Worm (Caenorhabditis elegans) whole organism, L4 larva: Measurements from ENCODE around the gene gop-3.

ENCODE experiments used
- D1046.2 ChIP-seq: fragments of 200-800 bp; sonication (Bioruptor generic); IDR thresholded peaks from 2 replicates; pipeline ENCODE4 v1.3.6; 2022; ENCODE audit warnings: missing genetic modification characterization, missing compliant biosample characterization
- F26F4.8 ChIP-seq: fragments of 200-800 bp; sonication (Bioruptor generic); conservative IDR thresholded peaks from 2 replicates; pipeline ENCODE4 v1.3.6; 2022; ENCODE audit warnings: missing genetic modification characterization, missing compliant biosample characterization
- R02D3.7 ChIP-seq: fragments of 150-350 bp; sonication (generic microtip); optimal IDR thresholded peaks from 3 replicates; lab custom pipeline; 2014; ENCODE audit warnings: missing biosample characterization, missing genetic modification characterization
- T26A8.4 ChIP-seq: fragments of 200-800 bp; sonication (Bioruptor generic); IDR thresholded peaks from 2 replicates; pipeline ENCODE4 v1.3.6; 2022; ENCODE audit warnings: missing genetic modification characterization, missing compliant biosample characterization
- Y48G9A.11 ChIP-seq: fragments of 200-800 bp; sonication (Bioruptor generic); IDR thresholded peaks from 2 replicates; pipeline ENCODE4 v1.3.6; 2022; ENCODE audit warnings: missing genetic modification reagents, missing genetic modification characterization, missing compliant biosample characterization
- ZK337.2 ChIP-seq: fragments of 200-800 bp; sonication (Bioruptor generic); IDR thresholded peaks from 2 replicates; pipeline ENCODE4 v1.3.6; 2022; ENCODE audit warnings: missing genetic modification reagents, missing genetic modification characterization, missing compliant biosample characterization
- ZK546.5 ChIP-seq, 2 experiments: sonication (generic microtip); optimal IDR thresholded peaks; 2 replicates each; lab custom pipeline; 2017; ENCODE audit warnings: missing biosample characterization in 2 of 2, missing genetic modification characterization in 2 of 2
- aly-2 ChIP-seq: sonication (generic microtip); optimal IDR thresholded peaks from 2 replicates; lab custom pipeline; 2018; ENCODE audit warnings: missing biosample characterization, missing genetic modification characterization
- arid-1 ChIP-seq: fragments of 200-800 bp; sonication (Bioruptor generic); conservative IDR thresholded peaks from 2 replicates; pipeline ENCODE4 v1.3.6; 2022; ENCODE audit warnings: missing genetic modification reagents, missing genetic modification characterization, missing compliant biosample characterization
- attf-4 ChIP-seq: sonication (generic microtip); optimal IDR thresholded peaks from 3 replicates; lab custom pipeline; 2017; ENCODE audit warnings: missing biosample characterization, missing genetic modification characterization
- ceh-32 ChIP-seq: sonication (generic microtip); optimal IDR thresholded peaks from 2 replicates; lab custom pipeline; 2016; ENCODE audit warnings: mild to moderate bottlenecking, missing genetic modification characterization, missing compliant biosample characterization; ENCODE audit not compliant: poor library complexity
- cey-2 ChIP-seq: sonication (generic microtip); optimal IDR thresholded peaks from 3 replicates; lab custom pipeline; 2017; ENCODE audit warnings: missing genetic modification characterization, mild to moderate bottlenecking, missing compliant biosample characterization, antibody characterized with exemption, borderline replicate concordance; ENCODE audit not compliant: insufficient read depth
- ctbp-1 ChIP-seq: fragments of 200-800 bp; sonication (Bioruptor generic); IDR thresholded peaks from 2 replicates; pipeline ENCODE4 v1.3.6; 2022; ENCODE audit warnings: missing genetic modification reagents, missing genetic modification characterization, missing compliant biosample characterization
- daf-8 ChIP-seq: fragments of 200-800 bp; sonication (Bioruptor generic); IDR thresholded peaks from 2 replicates; pipeline ENCODE4 v1.3.6; 2022; ENCODE audit warnings: missing genetic modification characterization, missing compliant biosample characterization
- duxl-1 ChIP-seq: sonication (generic microtip); optimal IDR thresholded peaks from 2 replicates; lab custom pipeline; 2016; ENCODE audit warnings: mild to moderate bottlenecking, missing genetic modification characterization, moderate library complexity, missing compliant biosample characterization; ENCODE audit not compliant: poor library complexity
- egl-43 ChIP-seq: fragments of 200-800 bp; sonication (Bioruptor generic); IDR thresholded peaks from 2 replicates; pipeline ENCODE4 v1.3.6; 2022; ENCODE audit warnings: missing genetic modification reagents, missing genetic modification characterization, missing compliant biosample characterization
- fos-1 ChIP-seq: fragments of 150-350 bp; optimal IDR thresholded peaks from 2 replicates; lab custom pipeline; 2014; ENCODE audit warnings: missing biosample characterization, missing genetic modification characterization
- hlh-11 ChIP-seq: fragments of 200-800 bp; sonication (Bioruptor generic); optimal IDR thresholded peaks from 2 replicates; lab custom pipeline; 2018; ENCODE audit warnings: mild to moderate bottlenecking, missing genetic modification characterization, missing compliant biosample characterization
- jun-1 ChIP-seq: fragments of 150-350 bp; optimal IDR thresholded peaks from 2 replicates; lab custom pipeline; 2014; ENCODE audit warnings: missing biosample characterization, missing genetic modification reagents, missing genetic modification characterization
- lin-1 ChIP-seq: fragments of 200-800 bp; sonication (Bioruptor generic); IDR thresholded peaks from 2 replicates; pipeline ENCODE4 v1.3.6; 2022; ENCODE audit warnings: missing genetic modification reagents, missing genetic modification characterization, missing compliant biosample characterization
- lin-15B ChIP-seq: fragments of 150-350 bp; sonication (generic microtip); optimal IDR thresholded peaks from 3 replicates; lab custom pipeline; 2014; ENCODE audit warnings: missing biosample characterization, missing genetic modification characterization
- lin-39 ChIP-seq: fragments of 150-350 bp; optimal IDR thresholded peaks from 2 replicates; lab custom pipeline; 2014; ENCODE audit warnings: missing biosample characterization, missing genetic modification reagents, missing genetic modification characterization
- lsy-2 ChIP-seq, 2 experiments: fragments of 150-350 bp in 1 of 2; sonication (generic microtip) in 1 of 2; optimal IDR thresholded peaks; 2 replicates each; lab custom pipeline; 2014 to 2017; ENCODE audit warnings: missing biosample characterization in 2 of 2, missing genetic modification characterization in 2 of 2
- madf-9 ChIP-seq: fragments of 200-800 bp; sonication (Bioruptor generic); conservative IDR thresholded peaks from 2 replicates; pipeline ENCODE4 v1.3.6; 2022; ENCODE audit warnings: missing genetic modification reagents, missing genetic modification characterization, missing compliant biosample characterization
- mdl-1 ChIP-seq, 2 experiments: fragments of 150-350 bp in 1 of 2; sonication (generic microtip) in 1 of 2; optimal IDR thresholded peaks; 2 replicates each; lab custom pipeline; 2014 to 2017; ENCODE audit warnings: missing biosample characterization in 2 of 2, missing genetic modification characterization in 2 of 2
- mdt-29 ChIP-seq: fragments of 200-800 bp; sonication (Bioruptor generic); IDR thresholded peaks from 2 replicates; pipeline ENCODE4 v1.3.6; 2022; ENCODE audit warnings: missing genetic modification reagents, missing genetic modification characterization, missing compliant biosample characterization
- mxl-2 ChIP-seq: fragments of 200-800 bp; sonication (Bioruptor generic); conservative IDR thresholded peaks from 2 replicates; pipeline ENCODE4 v1.3.6; 2022; ENCODE audit warnings: missing genetic modification reagents, missing genetic modification characterization, missing compliant biosample characterization
- nhr-102 ChIP-seq: sonication (generic microtip); optimal IDR thresholded peaks from 2 replicates; lab custom pipeline; 2016; ENCODE audit warnings: mild to moderate bottlenecking, missing genetic modification characterization, moderate library complexity, missing compliant biosample characterization
- nhr-28 ChIP-seq: fragments of 150-350 bp; optimal IDR thresholded peaks from 2 replicates; lab custom pipeline; 2014; ENCODE audit warnings: missing biosample characterization, missing genetic modification characterization
- nhr-41 ChIP-seq: fragments of 200-800 bp; sonication (Bioruptor generic); IDR thresholded peaks from 2 replicates; pipeline ENCODE4 v1.3.6; 2022; ENCODE audit warnings: missing genetic modification reagents, missing genetic modification characterization, missing compliant biosample characterization
- nhr-42 ChIP-seq: fragments of 200-800 bp; sonication (Bioruptor generic); IDR thresholded peaks from 2 replicates; pipeline ENCODE4 v1.3.6; 2022; ENCODE audit warnings: missing genetic modification characterization, missing compliant biosample characterization
- nhr-48 ChIP-seq: sonication (generic microtip); optimal IDR thresholded peaks from 2 replicates; lab custom pipeline; 2016; ENCODE audit warnings: mild to moderate bottlenecking, missing genetic modification characterization, missing compliant biosample characterization
- nhr-6 ChIP-seq: fragments of 150-350 bp; optimal IDR thresholded peaks from 2 replicates; lab custom pipeline; 2014; ENCODE audit warnings: missing biosample characterization, missing genetic modification characterization
- nhr-76 ChIP-seq: fragments of 150-350 bp; optimal IDR thresholded peaks from 2 replicates; lab custom pipeline; 2014; ENCODE audit warnings: missing biosample characterization, missing genetic modification characterization
- pqm-1 ChIP-seq: sonication (generic microtip); optimal IDR thresholded peaks from 2 replicates; lab custom pipeline; 2017; ENCODE audit warnings: missing biosample characterization, missing genetic modification characterization
- sdz-12 ChIP-seq: fragments of 200-800 bp; sonication (Bioruptor generic); optimal IDR thresholded peaks from 2 replicates; lab custom pipeline; 2018; ENCODE audit warnings: mild to moderate bottlenecking, missing genetic modification characterization, missing compliant biosample characterization
- set-16 ChIP-seq: fragments of 200-800 bp; sonication (Bioruptor generic); IDR thresholded peaks from 2 replicates; pipeline ENCODE4 v1.3.6; 2022; ENCODE audit warnings: missing genetic modification reagents, missing genetic modification characterization, missing compliant biosample characterization
- skn-1 ChIP-seq: fragments of 150-350 bp; optimal IDR thresholded peaks from 2 replicates; lab custom pipeline; 2014; ENCODE audit warnings: missing biosample characterization, missing genetic modification characterization
- snpc-4 ChIP-seq: fragments of 150-350 bp; optimal IDR thresholded peaks from 2 replicates; lab custom pipeline; 2014; ENCODE audit warnings: missing biosample characterization, missing genetic modification characterization
- tra-1 ChIP-seq: fragments of 200-800 bp; sonication (Bioruptor generic); IDR thresholded peaks from 2 replicates; pipeline ENCODE4 v1.3.6; 2022; ENCODE audit warnings: missing genetic modification reagents, missing genetic modification characterization, missing compliant biosample characterization
- unc-62 ChIP-seq, 3 experiments: fragments of 150-350 bp in 1 of 3; sonication (generic microtip); optimal IDR thresholded peaks in 2 of 3; peaks in 1 of 3; 1 replicate in 1 of 3; 2 replicates in 2 of 3; lab custom pipeline; 2014 to 2017; ENCODE audit warnings: missing biosample characterization in 3 of 3, missing genetic modification characterization in 3 of 3, missing genetic modification reagents in 3 of 3, missing genotype in 1 of 3
- vab-7 ChIP-seq: fragments of 200-800 bp; sonication (Bioruptor generic); IDR thresholded peaks from 2 replicates; pipeline ENCODE4 v1.3.6; 2022; ENCODE audit warnings: missing genetic modification reagents, missing genetic modification characterization, missing compliant biosample characterization
- ztf-11 ChIP-seq: fragments of 150-350 bp; optimal IDR thresholded peaks from 2 replicates; lab custom pipeline; 2014; ENCODE audit warnings: missing biosample characterization, missing genetic modification characterization

gop-3 gene

ce11 chrIII:5277740-5278139 is 17.2 kb downstream of the gop-3 start, which contains the start of gene clk-1 (continued):
- TF ChIP-seq D1046.2 (GFP tag; lab: Robert Waterston, UW) (no peak), skn-1 (tag; lab: Kevin White, UChicago) (no peak), lin-39 (tag; lab: Kevin White, UChicago) (no peak), tra-1 (no peak), mxl-2 (GFP tag; lab: Robert Waterston, UW) (no peak), nhr-48 (tag; lab: Kevin White, UChicago) (no peak), aly-2 (tag; lab: Kevin White, UChicago) (no peak), nhr-28 (tag; lab: Kevin White, UChicago) (no peak), snpc-4 (tag; lab: Kevin White, UChicago) (no peak), cey-2 (tag; lab: Kevin White, UChicago) (no peak), hlh-11 (tag; lab: Kevin White, UChicago) (no peak), mdl-1 (tag; optimal IDR thresholded peaks at IDR 0.05; lab: Kevin White, UChicago) (no peak), mdt-29 (GFP tag; lab: Robert Waterston, UW) (no peak), nhr-102 (peak; percentile 13), lin-15B (tag; lab: Kevin White, UChicago) (no peak), sdz-12 (no peak), nhr-41 (GFP tag; lab: Robert Waterston, UW) (no peak), lsy-2 (tag; optimal IDR thresholded peaks at IDR 0.05; lab: Kevin White, UChicago) (no peak), nhr-6 (tag; lab: Kevin White, UChicago) (no peak), R02D3.7 (tag; lab: Kevin White, UChicago) (no peak), pqm-1 (tag; lab: Kevin White, UChicago) (no peak), daf-8 (GFP tag; lab: Robert Waterston, UW) (no peak), jun-1 (no peak), madf-9 (no peak), set-16 (GFP tag; lab: Robert Waterston, UW) (no peak), vab-7 (GFP tag; lab: Robert Waterston, UW) (no peak), ztf-11 (tag; lab: Kevin White, UChicago) (no peak), ZK546.5 (tag; optimal IDR thresholded peaks at IDR 0.05; lab: Kevin White, UChicago) (no peak), ctbp-1 (GFP tag; lab: Robert Waterston, UW) (no peak), nhr-76 (no peak), ZK337.2 (GFP tag; lab: Robert Waterston, UW) (no peak), attf-4 (tag; lab: Kevin White, UChicago) (no peak), Y48G9A.11 (GFP tag; lab: Robert Waterston, UW) (0 out of 2 replicates have a peak, but pooled peaks have one; percentile 7), lin-1 (GFP tag; lab: Robert Waterston, UW) (no peak), unc-62 (GFP tag; optimal IDR thresholded peaks at IDR 0.05 in 1 of 2; lab: Kevin White, UChicago) (peak in 1 of 2 experiments; percentile 24), unc-62 (tag; optimal IDR thresholded peaks at IDR 0.05; lab: Kevin White, UChicago) (no peak), egl-43 (GFP tag; lab: Robert Waterston, UW) (no peak), arid-1 (GFP tag; lab: Robert Waterston, UW) (no peak), T26A8.4 (GFP tag; lab: Robert Waterston, UW) (no peak), ceh-32 (tag; lab: Kevin White, UChicago) (no peak), F26F4.8 (GFP tag; lab: Robert Waterston, UW) (0 out of 2 replicates have a peak, but pooled peaks have one; percentile 56), fos-1 (tag; lab: Kevin White, UChicago) (no peak), duxl-1 (tag; lab: Kevin White, UChicago) (no peak), nhr-42 (peak; percentile 50; the same call in 1 of the 2 replicates)
